Fruit fly (Drosophila melanogaster) whole organism, embryonic: Measurements from ENCODE around the gene Cyt-c-d.

Experiments used
- Bteb2 ChIP-seq: fragments of 200-800 bp; sonication (Bioruptor generic); optimal IDR thresholded peaks from 2 replicates; lab custom pipeline; 2016; ENCODE audit warnings: missing biosample characterization, missing genetic modification characterization
- CG10979 ChIP-seq: fragments of 200-800 bp; sonication (Bioruptor generic); optimal IDR thresholded peaks from 2 replicates; lab custom pipeline; 2018; ENCODE audit warnings: missing biosample characterization, mild to moderate bottlenecking, missing genetic modification characterization, moderate library complexity
- CG13894 ChIP-seq: fragments of 200-800 bp; sonication (Bioruptor generic); optimal IDR thresholded peaks from 3 replicates; lab custom pipeline; 2018; ENCODE audit warnings: missing biosample characterization, mild to moderate bottlenecking, missing genetic modification characterization, moderate library complexity
- CG14014 ChIP-seq: fragments of 200-800 bp; sonication (Bioruptor generic); IDR thresholded peaks from 2 replicates; pipeline ENCODE4 v1.3.6; 2022; ENCODE audit warnings: missing biosample characterization, missing genetic modification characterization
- CG15073 ChIP-seq: fragments of 200-800 bp; sonication (Bioruptor generic); optimal IDR thresholded peaks from 2 replicates; lab custom pipeline; 2016; ENCODE audit warnings: missing biosample characterization, missing genetic modification characterization
- CG7556 ChIP-seq: fragments of 200-800 bp; sonication (Bioruptor generic); optimal IDR thresholded peaks from 2 replicates; lab custom pipeline; 2017; ENCODE audit warnings: missing biosample characterization, mild to moderate bottlenecking, missing genetic modification characterization
- CkIIα-i1 ChIP-seq: fragments of 200-800 bp; sonication (Bioruptor generic); IDR thresholded peaks from 2 replicates; pipeline ENCODE4 v1.3.6; 2022; ENCODE audit warnings: missing biosample characterization, missing genetic modification characterization
- Dp ChIP-seq: fragments of 200-800 bp; sonication (Bioruptor generic); optimal IDR thresholded peaks from 2 replicates; lab custom pipeline; 2018; ENCODE audit warnings: missing biosample characterization, mild to moderate bottlenecking, missing genetic modification characterization, moderate library complexity
- Ets97D ChIP-seq: fragments of 200-800 bp; sonication (Bioruptor generic); optimal IDR thresholded peaks from 3 replicates; lab custom pipeline; 2016; ENCODE audit warnings: missing biosample characterization, missing genetic modification characterization
- Trl ChIP-seq, 3 experiments: fragments of >200 bp in 2 of 3; fragments of 200-800 bp in 1 of 3; sonication (Bioruptor generic) in 1 of 3; optimal IDR thresholded peaks; 2 replicates in 1 of 3; 3 replicates in 2 of 3; lab custom pipeline; 2016 to 2017; ENCODE audit warnings: missing biosample characterization in 1 of 3, missing genetic modification characterization in 1 of 3
- gro ChIP-seq: fragments of 200-800 bp; sonication (Bioruptor generic); optimal IDR thresholded peaks from 2 replicates; lab custom pipeline; 2016; ENCODE audit warnings: missing biosample characterization, missing genetic modification characterization

- TF ChIP-seq CG10979 (tag; lab: Kevin White, UChicago) = no peak
- no peak for TF ChIP-seq Ets97D
- no peak for TF ChIP-seq Trl (optimal IDR thresholded peaks at IDR 0.05; lab: Kevin White, UChicago)
- TF ChIP-seq Trl (GFP tag; optimal IDR thresholded peaks at IDR 0.05; lab: Kevin White, UChicago) = no peak
- no peak for TF ChIP-seq Dp (GFP tag; lab: Kevin White, UChicago)
- TF ChIP-seq CkIIα-i1 (GFP tag; lab: Robert Waterston, UW) = no peak
- TF ChIP-seq CG13894 = no peak
- TF ChIP-seq CG14014 = no peak
- no peak for TF ChIP-seq gro (GFP tag; lab: Kevin White, UChicago)
- TF ChIP-seq Bteb2 (GFP tag; lab: Kevin White, UChicago) = no peak
- no peak for TF ChIP-seq CG7556 (GFP tag; lab: Kevin White, UChicago)
- no peak for TF ChIP-seq CG15073 (GFP tag; lab: Kevin White, UChicago)
Observed at dm6 chr2L:16710677-16711076, 5.0 kb upstream of the Cyt-c-d start.
